Worm (Caenorhabditis elegans): Measurements from ENCODE around the gene srw-73.
A peak's percentile ranks its signal among the peaks of the same experiment; 100 is the strongest.

Gene srw-73

ce11 chrV:16593792-16594059 is 5.4 kb upstream of the srw-73 start:
- TF ChIP-seq tbx-37 (GFP tag; conservative IDR thresholded peaks at IDR 0.05): no peak
- TF ChIP-seq hmbx-1 (tag; optimal IDR thresholded peaks at IDR 0.05): no peak
- TF ChIP-seq ets-7 (tag; optimal IDR thresholded peaks at IDR 0.05): no peak
- TF ChIP-seq tra-4 (tag; optimal IDR thresholded peaks at IDR 0.05): no peak
- no peak for TF ChIP-seq pes-1 (GFP tag; IDR thresholded peaks at IDR 0.05)
- TF ChIP-seq B0310.2 (tag; optimal IDR thresholded peaks at IDR 0.05): no peak
- no peak for TF ChIP-seq flt-1 (GFP tag; IDR thresholded peaks at IDR 0.05)
- no peak for TF ChIP-seq sea-1 (GFP tag; conservative IDR thresholded peaks at IDR 0.05)
- no peak for TF ChIP-seq ceh-13 (GFP tag; optimal IDR thresholded peaks at IDR 0.05)
- TF ChIP-seq ceh-36 (tag; optimal IDR thresholded peaks at IDR 0.05): no peak
- TF ChIP-seq aly-1 (tag; optimal IDR thresholded peaks at IDR 0.05): no peak
- no peak for TF ChIP-seq hnd-1 (tag; optimal IDR thresholded peaks at IDR 0.05)
- no peak for TF ChIP-seq tbx-11 (GFP tag; IDR thresholded peaks at IDR 0.05)
- TF ChIP-seq hmg-4 (GFP tag; optimal IDR thresholded peaks at IDR 0.05): no peak
- no peak for TF ChIP-seq scrt-1 (GFP tag; IDR thresholded peaks at IDR 0.05)
- TF ChIP-seq F13C5.2 (tag; optimal IDR thresholded peaks at IDR 0.05): no peak
- TF ChIP-seq ama-1 (optimal IDR thresholded peaks at IDR 0.05): no peak

- TF ChIP-seq ceh-36 (tag; optimal IDR thresholded peaks at IDR 0.05): peak; percentile 88
- TF ChIP-seq pes-1 (GFP tag; IDR thresholded peaks at IDR 0.05): no peak
- no peak for TF ChIP-seq sea-1 (GFP tag; conservative IDR thresholded peaks at IDR 0.05)
- TF ChIP-seq scrt-1 (GFP tag; IDR thresholded peaks at IDR 0.05): no peak
Measured at ce11 chrV:16592947-16593791, 4.8 kb upstream of the srw-73 start.

ce11 chrV:16591992-16592798 is 3.9 kb upstream of the srw-73 start, which contains the start of gene srh-269:
srh-269 (minus strand) TSS chrV:16592042.
- peak; percentile 76 for TF ChIP-seq flt-1 (GFP tag; IDR thresholded peaks at IDR 0.05)
- peak; percentile 45 for TF ChIP-seq ets-7 (tag; optimal IDR thresholded peaks at IDR 0.05)
- TF ChIP-seq aly-1 (tag; optimal IDR thresholded peaks at IDR 0.05): peak; percentile 61
- peak; percentile 56 for TF ChIP-seq B0310.2 (tag; optimal IDR thresholded peaks at IDR 0.05)
- peak; percentile 31 for TF ChIP-seq hnd-1 (tag; optimal IDR thresholded peaks at IDR 0.05)
- TF ChIP-seq tbx-37 (GFP tag; conservative IDR thresholded peaks at IDR 0.05): 0 out of 2 replicates have a peak, but pooled peaks have one; percentile 43
- peak; percentile 59; the same call in 1 of the 2 replicates for TF ChIP-seq sea-1 (GFP tag; conservative IDR thresholded peaks at IDR 0.05)
- peak; percentile 71 for TF ChIP-seq F13C5.2 (tag; optimal IDR thresholded peaks at IDR 0.05)
- peak; percentile 11 for TF ChIP-seq ceh-13 (GFP tag; optimal IDR thresholded peaks at IDR 0.05)
- TF ChIP-seq hmg-4 (GFP tag; optimal IDR thresholded peaks at IDR 0.05): peak; percentile 67
- TF ChIP-seq hmbx-1 (tag; optimal IDR thresholded peaks at IDR 0.05): peak; percentile 8
- TF ChIP-seq pes-1 (GFP tag; IDR thresholded peaks at IDR 0.05): peak; percentile 80
- peak; percentile 79 for TF ChIP-seq scrt-1 (GFP tag; IDR thresholded peaks at IDR 0.05)
- TF ChIP-seq ceh-36 (tag; optimal IDR thresholded peaks at IDR 0.05): peak; percentile 38
- TF ChIP-seq tbx-11 (GFP tag; IDR thresholded peaks at IDR 0.05): peak; percentile 65
- TF ChIP-seq tra-4 (tag; optimal IDR thresholded peaks at IDR 0.05): peak; percentile 41
- no peak for TF ChIP-seq ama-1 (optimal IDR thresholded peaks at IDR 0.05)

- no peak for TF ChIP-seq tbx-37 (GFP tag; conservative IDR thresholded peaks at IDR 0.05)
Measured at ce11 chrV:16589488-16589887, 1.2 kb upstream of the srw-73 start.

ce11 chrV:16582973-16583372 is 5.4 kb downstream of the srw-73 start, which contains the start of gene str-150:
str-150 (plus strand) TSS chrV:16583273.
- no peak for TF ChIP-seq flt-1 (GFP tag; IDR thresholded peaks at IDR 0.05)
- no peak for TF ChIP-seq ceh-13 (GFP tag; optimal IDR thresholded peaks at IDR 0.05)
- no peak for TF ChIP-seq hmg-4 (GFP tag; optimal IDR thresholded peaks at IDR 0.05)
- TF ChIP-seq tbx-11 (GFP tag; IDR thresholded peaks at IDR 0.05): no peak
- TF ChIP-seq aly-1 (tag; optimal IDR thresholded peaks at IDR 0.05): no peak
- TF ChIP-seq B0310.2 (tag; optimal IDR thresholded peaks at IDR 0.05): no peak
- TF ChIP-seq hmbx-1 (tag; optimal IDR thresholded peaks at IDR 0.05): no peak

- TF ChIP-seq scrt-1 (GFP tag; IDR thresholded peaks at IDR 0.05): no peak
- no peak for TF ChIP-seq hmbx-1 (tag; optimal IDR thresholded peaks at IDR 0.05)
- no peak for TF ChIP-seq flt-1 (GFP tag; IDR thresholded peaks at IDR 0.05)
- TF ChIP-seq sea-1 (GFP tag; conservative IDR thresholded peaks at IDR 0.05): no peak
- TF ChIP-seq F13C5.2 (tag; optimal IDR thresholded peaks at IDR 0.05): no peak
- TF ChIP-seq B0310.2 (tag; optimal IDR thresholded peaks at IDR 0.05): no peak
- TF ChIP-seq hnd-1 (tag; optimal IDR thresholded peaks at IDR 0.05): no peak
- TF ChIP-seq pes-1 (GFP tag; IDR thresholded peaks at IDR 0.05): no peak
- TF ChIP-seq tbx-11 (GFP tag; IDR thresholded peaks at IDR 0.05): no peak
- no peak for TF ChIP-seq aly-1 (tag; optimal IDR thresholded peaks at IDR 0.05)
- no peak for TF ChIP-seq ets-7 (tag; optimal IDR thresholded peaks at IDR 0.05)
- no peak for TF ChIP-seq ceh-13 (GFP tag; optimal IDR thresholded peaks at IDR 0.05)
- TF ChIP-seq ama-1 (optimal IDR thresholded peaks at IDR 0.05): no peak
- no peak for TF ChIP-seq tra-4 (tag; optimal IDR thresholded peaks at IDR 0.05)
- TF ChIP-seq tbx-37 (GFP tag; conservative IDR thresholded peaks at IDR 0.05): no peak
- no peak for TF ChIP-seq ceh-36 (tag; optimal IDR thresholded peaks at IDR 0.05)
- no peak for TF ChIP-seq hmg-4 (GFP tag; optimal IDR thresholded peaks at IDR 0.05)
Measured at ce11 chrV:16581061-16581460, 7.3 kb downstream of the srw-73 start.

- no peak for TF ChIP-seq ama-1 (optimal IDR thresholded peaks at IDR 0.05)
- TF ChIP-seq tra-4 (tag; optimal IDR thresholded peaks at IDR 0.05): no peak
- TF ChIP-seq F13C5.2 (tag; optimal IDR thresholded peaks at IDR 0.05): no peak
- TF ChIP-seq hnd-1 (tag; optimal IDR thresholded peaks at IDR 0.05): no peak
- TF ChIP-seq sea-1 (GFP tag; conservative IDR thresholded peaks at IDR 0.05): no peak
- TF ChIP-seq scrt-1 (GFP tag; IDR thresholded peaks at IDR 0.05): no peak
- TF ChIP-seq pes-1 (GFP tag; IDR thresholded peaks at IDR 0.05): no peak
- no peak for TF ChIP-seq flt-1 (GFP tag; IDR thresholded peaks at IDR 0.05)
- TF ChIP-seq ceh-36 (tag; optimal IDR thresholded peaks at IDR 0.05): no peak
- TF ChIP-seq tbx-11 (GFP tag; IDR thresholded peaks at IDR 0.05): no peak
- no peak for TF ChIP-seq hmg-4 (GFP tag; optimal IDR thresholded peaks at IDR 0.05)
- TF ChIP-seq hmbx-1 (tag; optimal IDR thresholded peaks at IDR 0.05): no peak
Measured at ce11 chrV:16580424-16580823, 7.9 kb downstream of the srw-73 start, which contains the start of gene nhr-271. nhr-271 (minus strand) TSS chrV:16580524.
